Fruit fly (Drosophila melanogaster): ENCODE data around the gene CG8539.

Gene CG8539

DNA sequence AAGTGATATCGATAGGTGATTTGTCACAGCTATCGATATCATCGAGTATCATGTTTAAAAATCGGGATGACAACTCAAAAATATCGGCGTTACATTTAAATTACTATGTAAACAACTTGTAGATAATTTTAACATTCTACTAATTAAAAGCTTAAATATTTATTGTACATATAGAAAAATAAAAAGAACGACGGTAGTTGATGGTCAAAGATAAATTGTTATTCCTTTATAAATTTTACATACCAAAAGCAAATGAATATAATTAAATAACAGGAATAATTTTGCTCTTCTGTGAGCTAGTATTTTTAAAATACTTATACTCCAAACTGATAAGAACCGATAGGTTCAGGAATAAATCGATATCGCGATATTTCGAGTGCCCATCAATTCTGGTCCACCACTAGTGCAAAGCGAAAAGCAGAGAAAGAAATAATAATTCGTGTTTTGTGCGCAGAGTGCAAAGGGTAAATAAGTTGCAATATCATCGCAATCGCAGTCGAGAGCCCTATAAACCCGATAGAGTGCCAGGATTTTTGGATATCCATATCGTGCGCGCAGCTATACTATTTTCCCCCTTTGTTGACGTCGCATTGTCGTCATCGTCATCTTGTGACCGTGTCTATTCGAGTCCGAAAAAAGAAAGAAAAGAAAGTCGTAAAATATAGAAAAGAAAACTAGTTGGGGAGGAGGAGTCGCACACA, 29.9 kb upstream of the CG8539 start, which contains the start of gene lqf (continued):
- no peak for TF ChIP-seq lmd (GFP tag; IDR thresholded peaks at IDR 0.05)
- no peak for TF ChIP-seq CG16863 (GFP tag; optimal IDR thresholded peaks at IDR 0.05)
- TF ChIP-seq CG15479 (GFP tag; optimal IDR thresholded peaks at IDR 0.05) = no peak
- peak; percentile 68; the same call in 2 of the 3 replicates for TF ChIP-seq CG34224 (GFP tag; IDR thresholded peaks at IDR 0.05; ENCODE audit: partially characterized antibody)
- TF ChIP-seq CG5953 (GFP tag; IDR thresholded peaks at IDR 0.05) = no peak
- no peak for TF ChIP-seq Mrtf (GFP tag; IDR thresholded peaks at IDR 0.05)
- TF ChIP-seq sisA (GFP tag; IDR thresholded peaks at IDR 0.05) = no peak
- no peak for TF ChIP-seq CG4730 (GFP tag; IDR thresholded peaks at IDR 0.05)
- no peak for TF ChIP-seq CG10274 (GFP tag; optimal IDR thresholded peaks at IDR 0.05)
- TF ChIP-seq Sin3A (optimal IDR thresholded peaks at IDR 0.05) = no peak
- TF ChIP-seq CG9876 (GFP tag; optimal IDR thresholded peaks at IDR 0.05) = no peak
- TF ChIP-seq chinmo (GFP tag; IDR thresholded peaks at IDR 0.05; ENCODE audit: partially characterized antibody) = peak; percentile 74; the same call in 1 of the 4 replicates
- no peak for TF ChIP-seq pb (GFP tag; optimal IDR thresholded peaks at IDR 0.05)
- no peak for TF ChIP-seq H2.0 (GFP tag; IDR thresholded peaks at IDR 0.05)
- TF ChIP-seq CG11696 (GFP tag; IDR thresholded peaks at IDR 0.05) = no peak
- no peak for TF ChIP-seq CG7357 (GFP tag; IDR thresholded peaks at IDR 0.05)
- peak; percentile 1 for TF ChIP-seq psq (GFP tag; optimal IDR thresholded peaks at IDR 0.05)
- peak; percentile 90 for TF ChIP-seq knrl (GFP tag; IDR thresholded peaks at IDR 0.05; ENCODE audit: partially characterized antibody)
- TF ChIP-seq CG2678 (tag; optimal IDR thresholded peaks at IDR 0.05) = peak; percentile 34
- TF ChIP-seq dm (GFP tag; optimal IDR thresholded peaks at IDR 0.05) = no peak
- no peak for TF ChIP-seq CG8359 (GFP tag; optimal IDR thresholded peaks at IDR 0.05; ENCODE audit: borderline replicate concordance)
- no peak for TF ChIP-seq CG10321 (GFP tag; IDR thresholded peaks at IDR 0.05)
- TF ChIP-seq vfl (GFP tag; optimal IDR thresholded peaks at IDR 0.05) = no peak
- TF ChIP-seq CoRest (tag; optimal IDR thresholded peaks at IDR 0.05) = peak; percentile 53
- TF ChIP-seq CG2116 (GFP tag; optimal IDR thresholded peaks at IDR 0.05) = peak; percentile 88
- TF ChIP-seq Fer3 (tag; optimal IDR thresholded peaks at IDR 0.05) = no peak
- TF ChIP-seq CG1233 (GFP tag; optimal IDR thresholded peaks at IDR 0.05) = no peak
- TF ChIP-seq CG13775 (GFP tag; optimal IDR thresholded peaks at IDR 0.05) = peak; percentile 20
- no peak for TF ChIP-seq Oli (tag; optimal IDR thresholded peaks at IDR 0.05)
- peak; percentile 6 for TF ChIP-seq ind (GFP tag; optimal IDR thresholded peaks at IDR 0.05)
- no peak for TF ChIP-seq CG3726 (GFP tag; IDR thresholded peaks at IDR 0.05)
- no peak for TF ChIP-seq CG6813 (GFP tag; optimal IDR thresholded peaks at IDR 0.05)
- no peak for TF ChIP-seq CG17385 (GFP tag; optimal IDR thresholded peaks at IDR 0.05)
- TF ChIP-seq sug (tag; optimal IDR thresholded peaks at IDR 0.05) = peak; percentile 33
- TF ChIP-seq Mad (GFP tag; optimal IDR thresholded peaks at IDR 0.05) = no peak
- no peak for TF ChIP-seq CG33557 (GFP tag; optimal IDR thresholded peaks at IDR 0.05)
- TF ChIP-seq Awh (GFP tag; IDR thresholded peaks at IDR 0.05) = no peak
- TF ChIP-seq ara (GFP tag; IDR thresholded peaks at IDR 0.05) = no peak
- TF ChIP-seq Vsx1 (GFP tag; optimal IDR thresholded peaks at IDR 0.05) = no peak
- peak; percentile 72 for TF ChIP-seq CG14710 (tag; optimal IDR thresholded peaks at IDR 0.05)
- TF ChIP-seq rib (GFP tag; IDR thresholded peaks at IDR 0.05) = no peak
- TF ChIP-seq slbo (GFP tag; IDR thresholded peaks at IDR 0.05) = no peak
- TF ChIP-seq scrt (GFP tag; optimal IDR thresholded peaks at IDR 0.05) = no peak
- no peak for TF ChIP-seq CG14667 (GFP tag; IDR thresholded peaks at IDR 0.05)
- TF ChIP-seq yki (optimal IDR thresholded peaks at IDR 0.05) = no peak
- no peak for TF ChIP-seq cato (GFP tag; optimal IDR thresholded peaks at IDR 0.05; ENCODE audit: borderline replicate concordance)
- TF ChIP-seq schlank (tag; optimal IDR thresholded peaks at IDR 0.05) = no peak
- TF ChIP-seq ci (GFP tag; IDR thresholded peaks at IDR 0.05) = no peak
- no peak for TF ChIP-seq CG17328 (GFP tag; IDR thresholded peaks at IDR 0.05)
- TF ChIP-seq slp2 (GFP tag; optimal IDR thresholded peaks at IDR 0.05) = no peak
- TF ChIP-seq Ets65A (GFP tag) = no peak
